Worm (Caenorhabditis elegans) whole organism, late embryonic: ENCODE results near the gene K07H8.5.

ENCODE experiments used
- C08G9.2 ChIP-seq: sonication (generic microtip); optimal IDR thresholded peaks from 2 replicates; lab custom pipeline; 2016; ENCODE audit warnings: mild to moderate bottlenecking, missing genetic modification characterization, moderate library complexity, missing compliant biosample characterization
- C38D4.7 ChIP-seq: fragments of 200-800 bp; sonication (Bioruptor generic); optimal IDR thresholded peaks from 2 replicates; lab custom pipeline; 2018; ENCODE audit warnings: mild to moderate bottlenecking, missing genetic modification characterization, moderate library complexity, missing compliant biosample characterization
- F13H6.1 ChIP-seq: sonication (generic microtip); optimal IDR thresholded peaks from 2 replicates; lab custom pipeline; 2016; ENCODE audit warnings: missing genetic modification characterization, missing compliant biosample characterization
- T23F11.4 ChIP-seq: fragments of 200-800 bp; sonication (Bioruptor generic); optimal IDR thresholded peaks from 2 replicates; lab custom pipeline; 2018; ENCODE audit warnings: mild to moderate bottlenecking, missing genetic modification characterization, missing compliant biosample characterization
- Y22D7AL.16 ChIP-seq: sonication (generic microtip); optimal IDR thresholded peaks from 2 replicates; lab custom pipeline; 2016; ENCODE audit warnings: missing genetic modification characterization, missing compliant biosample characterization
- ahr-1 ChIP-seq: sonication (generic microtip); optimal IDR thresholded peaks from 2 replicates; lab custom pipeline; 2016; ENCODE audit warnings: missing genetic modification characterization, missing compliant biosample characterization
- ceh-14 ChIP-seq: sonication (generic microtip); optimal IDR thresholded peaks from 2 replicates; lab custom pipeline; 2016; ENCODE audit warnings: missing genotype, missing genetic modification characterization, missing compliant biosample characterization
- ceh-19 ChIP-seq: fragments of 200-800 bp; sonication (Bioruptor generic); optimal IDR thresholded peaks from 2 replicates; lab custom pipeline; 2018; ENCODE audit warnings: mild to moderate bottlenecking, missing genetic modification characterization, missing compliant biosample characterization
- ceh-2 ChIP-seq: sonication (generic microtip); optimal IDR thresholded peaks from 2 replicates; lab custom pipeline; 2016; ENCODE audit warnings: missing genotype, missing genetic modification characterization, missing compliant biosample characterization
- ceh-22 ChIP-seq: sonication (generic microtip); optimal IDR thresholded peaks from 2 replicates; lab custom pipeline; 2017; ENCODE audit warnings: missing biosample characterization, missing genetic modification characterization
- ceh-24 ChIP-seq: sonication (generic microtip); optimal IDR thresholded peaks from 2 replicates; lab custom pipeline; 2016; ENCODE audit warnings: mild to moderate bottlenecking, missing genetic modification characterization, missing compliant biosample characterization
- ceh-31 ChIP-seq: sonication (generic microtip); optimal IDR thresholded peaks from 2 replicates; lab custom pipeline; 2016; ENCODE audit warnings: missing genetic modification characterization, missing compliant biosample characterization
- ceh-45 ChIP-seq: fragments of 200-800 bp; sonication (Bioruptor generic); IDR thresholded peaks from 2 replicates; pipeline ENCODE4 v1.3.6; 2022; ENCODE audit warnings: missing genetic modification reagents, missing genetic modification characterization, missing compliant biosample characterization
- ceh-48 ChIP-seq: sonication (generic microtip); optimal IDR thresholded peaks from 2 replicates; lab custom pipeline; 2016; ENCODE audit warnings: missing genetic modification characterization, inconsistent platforms, missing compliant biosample characterization
- ceh-6 ChIP-seq: fragments of 200-800 bp; sonication (Bioruptor generic); optimal IDR thresholded peaks from 2 replicates; lab custom pipeline; 2018; ENCODE audit warnings: mild to moderate bottlenecking, missing genetic modification characterization, missing compliant biosample characterization
- ceh-9 ChIP-seq: sonication (generic microtip); optimal IDR thresholded peaks from 2 replicates; lab custom pipeline; 2016; ENCODE audit warnings: mild to moderate bottlenecking, missing genetic modification characterization, inconsistent platforms, missing compliant biosample characterization
- che-1 ChIP-seq: sonication (generic microtip); optimal IDR thresholded peaks from 2 replicates; lab custom pipeline; 2016; ENCODE audit warnings: mild to moderate bottlenecking, missing genetic modification characterization, missing compliant biosample characterization
- dmd-4 ChIP-seq: sonication (generic microtip); optimal IDR thresholded peaks from 2 replicates; lab custom pipeline; 2016; ENCODE audit warnings: borderline replicate concordance, missing genetic modification characterization, missing compliant biosample characterization
- dve-1 ChIP-seq: sonication (generic microtip); optimal IDR thresholded peaks from 2 replicates; lab custom pipeline; 2017; ENCODE audit warnings: antibody characterized with exemption, mild to moderate bottlenecking, missing genetic modification characterization, missing compliant biosample characterization
- fax-1 ChIP-seq: sonication (generic microtip); optimal IDR thresholded peaks from 2 replicates; lab custom pipeline; 2016; ENCODE audit warnings: missing genotype, missing genetic modification characterization, missing compliant biosample characterization
- fkh-6 ChIP-seq: sonication (generic microtip); optimal IDR thresholded peaks from 2 replicates; lab custom pipeline; 2016; ENCODE audit warnings: missing genetic modification characterization, missing compliant biosample characterization
- hlh-30 ChIP-seq: sonication (generic microtip); optimal IDR thresholded peaks from 2 replicates; lab custom pipeline; 2017; ENCODE audit warnings: antibody characterized with exemption, missing genetic modification characterization, missing compliant biosample characterization; ENCODE audit not compliant: insufficient read depth
- hlh-6 ChIP-seq: sonication (generic microtip); optimal IDR thresholded peaks from 2 replicates; lab custom pipeline; 2016; ENCODE audit warnings: missing genotype, missing genetic modification characterization, missing compliant biosample characterization
- mec-3 ChIP-seq: sonication (generic microtip); optimal IDR thresholded peaks from 2 replicates; lab custom pipeline; 2016; ENCODE audit warnings: borderline replicate concordance, missing genetic modification characterization, missing compliant biosample characterization
- nfya-1 ChIP-seq: sonication (generic microtip); optimal IDR thresholded peaks from 2 replicates; lab custom pipeline; 2017; ENCODE audit warnings: missing genetic modification characterization, mild to moderate bottlenecking, missing compliant biosample characterization, antibody characterized with exemption, moderate library complexity
- nhr-11 ChIP-seq: fragments of 150-350 bp; optimal IDR thresholded peaks from 2 replicates; lab custom pipeline; 2014; ENCODE audit warnings: missing biosample characterization, missing genetic modification characterization
- pat-9 ChIP-seq: fragments of 200-800 bp; sonication (Bioruptor generic); optimal IDR thresholded peaks from 2 replicates; lab custom pipeline; 2018; ENCODE audit warnings: mild to moderate bottlenecking, missing genetic modification characterization, moderate library complexity, missing compliant biosample characterization
- pax-1 ChIP-seq: fragments of 150-350 bp; optimal IDR thresholded peaks from 2 replicates; lab custom pipeline; 2014; ENCODE audit warnings: missing biosample characterization, missing genetic modification characterization
- pha-2 ChIP-seq: sonication (generic microtip); optimal IDR thresholded peaks from 2 replicates; lab custom pipeline; 2017; ENCODE audit warnings: mild to moderate bottlenecking, missing genetic modification characterization, missing compliant biosample characterization
- pqm-1 ChIP-seq: sonication (generic microtip); optimal IDR thresholded peaks from 2 replicates; lab custom pipeline; 2016; ENCODE audit warnings: missing genetic modification characterization, missing compliant biosample characterization
- ref-2 ChIP-seq: sonication (generic microtip); optimal IDR thresholded peaks from 2 replicates; lab custom pipeline; 2016; ENCODE audit warnings: missing genetic modification characterization, missing compliant biosample characterization
- sox-2 ChIP-seq: fragments of 200-800 bp; sonication (Bioruptor generic); IDR thresholded peaks from 2 replicates; pipeline ENCODE4 v1.3.6; 2022; ENCODE audit warnings: missing genetic modification reagents, missing genetic modification characterization, missing compliant biosample characterization
- sox-4 ChIP-seq: sonication (generic microtip); optimal IDR thresholded peaks from 2 replicates; lab custom pipeline; 2017; ENCODE audit warnings: mild to moderate bottlenecking, missing genetic modification characterization, inconsistent platforms, missing compliant biosample characterization
- syd-9 ChIP-seq: sonication (generic microtip); optimal IDR thresholded peaks from 2 replicates; lab custom pipeline; 2016; ENCODE audit warnings: mild to moderate bottlenecking, missing genetic modification characterization, moderate library complexity, missing compliant biosample characterization
- ttx-3 ChIP-seq: sonication (generic microtip); optimal IDR thresholded peaks from 2 replicates; lab custom pipeline; 2016; ENCODE audit warnings: missing genetic modification reagents, missing genetic modification characterization, missing compliant biosample characterization
- unc-42 ChIP-seq: sonication (generic microtip); optimal IDR thresholded peaks from 2 replicates; lab custom pipeline; 2016; ENCODE audit warnings: missing genotype, missing genetic modification characterization, missing compliant biosample characterization
- unc-55 ChIP-seq: sonication (generic microtip); optimal IDR thresholded peaks from 2 replicates; lab custom pipeline; 2017; ENCODE audit warnings: missing biosample characterization, missing genetic modification reagents, missing genetic modification characterization
- unc-86 ChIP-seq: sonication (generic microtip); optimal IDR thresholded peaks from 2 replicates; lab custom pipeline; 2016; ENCODE audit warnings: missing genetic modification characterization, missing compliant biosample characterization
- zip-5 ChIP-seq: sonication (generic microtip); optimal IDR thresholded peaks from 2 replicates; lab custom pipeline; 2016; ENCODE audit warnings: missing genetic modification characterization, missing compliant biosample characterization
- ztf-16 ChIP-seq: sonication (generic microtip); optimal IDR thresholded peaks from 2 replicates; lab custom pipeline; 2017; ENCODE audit warnings: missing genetic modification characterization, missing compliant biosample characterization

Gene K07H8.5

DNA sequence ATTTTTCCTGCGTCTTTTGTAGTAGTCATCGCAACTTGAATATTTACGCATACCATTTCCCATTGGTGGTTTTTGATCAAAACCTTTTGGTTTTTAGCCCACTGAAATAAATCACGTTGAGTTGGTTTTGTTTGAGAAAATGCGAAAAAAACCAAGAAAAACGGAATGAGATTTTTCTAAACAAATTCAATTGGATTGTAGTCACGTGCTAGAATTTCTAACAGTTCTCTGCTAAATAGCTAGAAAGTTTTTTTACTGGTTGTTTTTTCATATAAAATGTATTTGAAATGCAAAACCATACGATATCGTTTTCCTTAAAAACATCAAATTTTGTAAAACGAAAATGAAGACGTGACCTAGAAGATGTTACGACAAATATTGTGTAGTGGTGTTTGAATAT lies 8.5 kb downstream of the K07H8.5 start, which contains the start of gene K07H8.12:
Gene K07H8.12 (minus strand): TSS at position 101 of the 400 bp plus-strand sequence.
- TF ChIP-seq pha-2 (tag; lab: Kevin White, UChicago) (no peak), ceh-6 (GFP tag; lab: Kevin White, UChicago) (no peak), ahr-1 (tag; lab: Kevin White, UChicago) (no peak), unc-86 (tag; lab: Kevin White, UChicago) (no peak), C38D4.7 (no peak), Y22D7AL.16 (tag; lab: Kevin White, UChicago) (no peak), hlh-30 (no peak), F13H6.1 (no peak), T23F11.4 (no peak), unc-42 (tag; lab: Kevin White, UChicago) (no peak), ceh-48 (tag; lab: Kevin White, UChicago) (no peak), nhr-11 (tag; lab: Kevin White, UChicago) (no peak), ceh-14 (no peak), C08G9.2 (tag; lab: Kevin White, UChicago) (no peak), sox-4 (tag; lab: Kevin White, UChicago) (no peak), ceh-45 (GFP tag; lab: Robert Waterston, UW) (no peak)

DNA sequence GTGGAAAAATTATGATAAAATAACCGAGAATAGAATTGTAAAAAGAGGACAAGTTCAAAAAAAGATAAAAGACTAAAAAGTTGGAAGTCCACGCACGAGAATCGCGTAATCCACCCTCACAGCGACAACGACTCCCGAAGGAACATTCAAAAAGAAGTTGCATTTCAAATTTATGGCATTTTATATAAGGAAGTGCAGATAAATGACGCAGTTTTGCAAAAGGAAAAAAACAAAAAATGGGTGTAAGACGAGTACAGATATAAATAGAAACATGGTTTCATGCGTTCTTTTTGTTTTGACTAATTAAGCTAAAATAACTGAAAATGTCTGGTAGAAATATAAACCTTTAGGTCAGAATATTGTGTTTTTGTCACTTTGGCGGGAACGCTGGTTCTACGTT lies 15.1 kb downstream of the K07H8.5 start:
- TF ChIP-seq ceh-2 (tag; lab: Kevin White, UChicago) = no peak
- TF ChIP-seq fkh-6 (tag; lab: Kevin White, UChicago) = no peak
- TF ChIP-seq C08G9.2 (tag; lab: Kevin White, UChicago) = no peak
- no peak for TF ChIP-seq nfya-1
- TF ChIP-seq pha-2 (tag; lab: Kevin White, UChicago) = no peak
- TF ChIP-seq ref-2 (tag; lab: Kevin White, UChicago) = no peak
- no peak for TF ChIP-seq ceh-45 (GFP tag; lab: Robert Waterston, UW)
- no peak for TF ChIP-seq zip-5 (tag; lab: Kevin White, UChicago)
- TF ChIP-seq pqm-1 (tag; lab: Kevin White, UChicago) = no peak
- TF ChIP-seq unc-55 = no peak
- no peak for TF ChIP-seq ceh-48 (tag; lab: Kevin White, UChicago)
- no peak for TF ChIP-seq hlh-6
- TF ChIP-seq ceh-19 = no peak

DNA sequence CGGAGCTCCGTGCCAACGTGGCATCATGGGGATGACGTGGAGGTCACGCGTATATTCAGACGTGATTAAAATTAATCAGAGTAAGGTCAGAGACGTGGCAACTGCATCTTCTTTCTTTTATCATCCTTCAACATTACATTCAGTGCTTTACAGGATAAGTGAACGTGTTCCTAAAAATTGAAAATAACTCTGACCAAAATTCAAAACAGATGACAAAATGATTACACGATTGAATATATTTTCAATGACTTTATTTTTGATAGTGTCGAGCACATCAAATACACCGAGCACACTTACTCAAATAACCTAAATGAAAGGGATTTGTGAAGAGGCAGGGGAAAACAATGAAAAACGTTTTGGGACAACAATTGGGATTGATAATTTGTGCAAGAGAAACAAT lies 18.2 kb downstream of the K07H8.5 start, which contains the start of gene K07H8.9:
Gene K07H8.9 (minus strand): TSS at position 125 of the 400 bp plus-strand sequence.
- TF ChIP-seq ceh-31 (tag; lab: Kevin White, UChicago) = no peak
- TF ChIP-seq fax-1 (tag; lab: Kevin White, UChicago) = no peak
- no peak for TF ChIP-seq pat-9 (tag; lab: Kevin White, UChicago)

DNA sequence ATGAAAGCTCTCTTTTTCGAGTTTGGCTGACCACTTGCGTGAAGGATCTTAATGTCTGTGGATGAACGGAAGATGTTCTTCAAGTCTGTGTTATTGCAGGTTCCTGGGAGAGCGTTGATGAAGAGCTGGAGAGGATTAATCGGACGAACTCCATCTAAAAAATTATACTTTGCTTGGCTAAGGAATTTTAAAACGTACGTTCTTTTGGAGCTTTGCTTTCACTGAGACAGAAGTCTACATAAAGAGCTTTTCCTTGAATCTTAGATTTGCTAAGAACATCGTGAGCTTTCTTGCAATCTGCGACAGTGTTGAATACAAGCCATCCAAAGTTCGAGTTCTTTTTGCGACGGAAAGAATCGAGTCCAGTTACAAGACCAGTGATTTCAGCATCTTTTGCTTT lies 19.2 kb downstream of the K07H8.5 start:
- TF ChIP-seq ceh-9 (no peak), C08G9.2 (tag; lab: Kevin White, UChicago) (no peak), ttx-3 (tag; lab: Kevin White, UChicago) (no peak), pax-1 (tag; lab: Kevin White, UChicago) (no peak), ceh-45 (GFP tag; lab: Robert Waterston, UW) (no peak), ceh-24 (tag; lab: Kevin White, UChicago) (no peak), unc-55 (no peak), C38D4.7 (no peak), dve-1 (tag; lab: Kevin White, UChicago) (no peak), mec-3 (tag; lab: Kevin White, UChicago) (no peak), nfya-1 (no peak), che-1 (tag; lab: Kevin White, UChicago) (no peak), ztf-16 (no peak), dmd-4 (tag; lab: Kevin White, UChicago) (no peak), unc-86 (tag; lab: Kevin White, UChicago) (no peak), ref-2 (tag; lab: Kevin White, UChicago) (no peak), ceh-22 (tag; lab: Kevin White, UChicago) (no peak), sox-2 (GFP tag; lab: Robert Waterston, UW) (no peak), syd-9 (no peak)
